Fruit fly (Drosophila melanogaster) whole organism, embryonic: ENCODE results near the gene nmdyn-D6.

Source experiments
- Abd-B ChIP-seq: fragments of 200-800 bp; sonication (Bioruptor generic); optimal IDR thresholded peaks from 2 replicates; lab custom pipeline; 2018; ENCODE audit warnings: missing biosample characterization, mild to moderate bottlenecking, missing genetic modification characterization, moderate library complexity
- Asciz ChIP-seq: fragments of 200-800 bp; sonication (Bioruptor generic); optimal IDR thresholded peaks from 2 replicates; lab custom pipeline; 2017; ENCODE audit warnings: missing biosample characterization, mild to moderate bottlenecking, missing genetic modification characterization, missing genetic modification reagents
- Bdp1 ChIP-seq: fragments of 200-800 bp; sonication (Bioruptor generic); optimal IDR thresholded peaks from 3 replicates; lab custom pipeline; 2016; ENCODE audit warnings: missing biosample characterization, missing genetic modification characterization
- Bgb ChIP-seq: fragments of 200-800 bp; sonication (Bioruptor generic); IDR thresholded peaks from 2 replicates; pipeline ENCODE4 v1.3.6; 2022; ENCODE audit warnings: missing biosample characterization, missing genetic modification characterization; ENCODE audit not compliant: partially characterized antibody
- Blimp-1 ChIP-seq: fragments of 200-800 bp; sonication (Bioruptor generic); optimal IDR thresholded peaks from 3 replicates; lab custom pipeline; 2018; ENCODE audit warnings: missing biosample characterization, missing genetic modification characterization, mild to moderate bottlenecking, moderate library complexity, missing genetic modification reagents
- CG10654 ChIP-seq: fragments of 200-800 bp; sonication (Bioruptor generic); optimal IDR thresholded peaks from 2 replicates; lab custom pipeline; 2016; ENCODE audit warnings: missing biosample characterization, missing genetic modification characterization
- CG11456 ChIP-seq: fragments of 200-800 bp; sonication (Bioruptor generic); IDR thresholded peaks from 3 replicates; pipeline ENCODE4 v1.3.6; 2022; ENCODE audit warnings: missing biosample characterization, missing genetic modification characterization
- CG11723 ChIP-seq: fragments of 200-800 bp; sonication (Bioruptor generic); optimal IDR thresholded peaks from 2 replicates; lab custom pipeline; 2017; ENCODE audit warnings: missing biosample characterization, mild to moderate bottlenecking, missing genetic modification characterization
- CG12391 ChIP-seq: fragments of 200-800 bp; sonication (Bioruptor generic); optimal IDR thresholded peaks from 3 replicates; lab custom pipeline; 2018; ENCODE audit warnings: missing biosample characterization, mild to moderate bottlenecking, missing genetic modification characterization, moderate library complexity
- CG13123 ChIP-seq: fragments of 200-800 bp; sonication (Bioruptor generic); optimal IDR thresholded peaks from 2 replicates; lab custom pipeline; 2016; ENCODE audit warnings: missing biosample characterization, missing genetic modification characterization
- CG15011 ChIP-seq: fragments of 200-800 bp; sonication (Bioruptor generic); optimal IDR thresholded peaks from 3 replicates; lab custom pipeline; 2018; ENCODE audit warnings: missing biosample characterization, mild to moderate bottlenecking, missing genetic modification characterization
- CG15073 ChIP-seq: fragments of 200-800 bp; sonication (Bioruptor generic); optimal IDR thresholded peaks from 2 replicates; lab custom pipeline; 2016; ENCODE audit warnings: missing biosample characterization, missing genetic modification characterization
- CG15269 ChIP-seq: fragments of 200-800 bp; sonication (Bioruptor generic); optimal IDR thresholded peaks from 2 replicates; lab custom pipeline; 2018; ENCODE audit warnings: missing biosample characterization, mild to moderate bottlenecking, missing genetic modification characterization, moderate library complexity
- CG17361 ChIP-seq: fragments of 200-800 bp; sonication (Bioruptor generic); IDR thresholded peaks from 3 replicates; pipeline ENCODE4 v1.3.6; 2022; ENCODE audit warnings: missing biosample characterization, missing genetic modification characterization
- CG17912 ChIP-seq: fragments of 200-800 bp; sonication (Bioruptor generic); optimal IDR thresholded peaks from 2 replicates; lab custom pipeline; 2018; ENCODE audit warnings: missing biosample characterization, mild to moderate bottlenecking, missing genetic modification characterization
- CG31388 ChIP-seq: fragments of 200-800 bp; sonication (Bioruptor generic); optimal IDR thresholded peaks from 2 replicates; lab custom pipeline; 2016; ENCODE audit warnings: missing biosample characterization, missing genetic modification characterization
- CG6254 ChIP-seq: fragments of 200-800 bp; sonication (Bioruptor generic); optimal IDR thresholded peaks from 3 replicates; lab custom pipeline; 2017; ENCODE audit warnings: mild to moderate bottlenecking, missing biosample characterization, missing genetic modification reagents, missing genetic modification characterization
- CG6683 ChIP-seq: fragments of 200-800 bp; sonication (Bioruptor generic); optimal IDR thresholded peaks from 2 replicates; lab custom pipeline; 2017; ENCODE audit warnings: missing biosample characterization, mild to moderate bottlenecking, missing genetic modification characterization, missing genetic modification reagents
- CG7372 ChIP-seq: fragments of 200-800 bp; sonication (Bioruptor generic); IDR thresholded peaks from 2 replicates; pipeline ENCODE4 v1.3.6; 2022; ENCODE audit warnings: missing biosample characterization, missing genetic modification characterization
- CG8290 ChIP-seq, 3 experiments: fragments of 200-800 bp; sonication (Bioruptor generic); optimal IDR thresholded peaks; 2 replicates each; lab custom pipeline; 2016 to 2019; ENCODE audit warnings: missing biosample characterization in 3 of 3, missing genetic modification characterization in 3 of 3, mild to moderate bottlenecking in 2 of 3, moderate library complexity in 1 of 3
- CG9876 ChIP-seq: fragments of 200-800 bp; sonication (Bioruptor generic); optimal IDR thresholded peaks from 2 replicates; lab custom pipeline; 2016; ENCODE audit warnings: missing biosample characterization, missing genetic modification characterization
- CkIIα-i1 ChIP-seq: fragments of 200-800 bp; sonication (Bioruptor generic); IDR thresholded peaks from 2 replicates; pipeline ENCODE4 v1.3.6; 2022; ENCODE audit warnings: missing biosample characterization, missing genetic modification characterization
- Doc3 ChIP-seq: fragments of 200-800 bp; sonication (Bioruptor generic); IDR thresholded peaks from 3 replicates; pipeline ENCODE4 v1.3.6; 2022; ENCODE audit warnings: missing biosample characterization, missing genetic modification characterization; ENCODE audit not compliant: partially characterized antibody
- Dp ChIP-seq: fragments of 200-800 bp; sonication (Bioruptor generic); optimal IDR thresholded peaks from 2 replicates; lab custom pipeline; 2018; ENCODE audit warnings: missing biosample characterization, mild to moderate bottlenecking, missing genetic modification characterization, moderate library complexity
- ERR ChIP-seq: fragments of 200-800 bp; sonication (Bioruptor generic); optimal IDR thresholded peaks from 2 replicates; lab custom pipeline; 2016; ENCODE audit warnings: missing biosample characterization, missing genetic modification characterization
- HLH3B ChIP-seq: fragments of 200-800 bp; sonication (Bioruptor generic); IDR thresholded peaks from 2 replicates; pipeline ENCODE4 v1.3.6; 2022; ENCODE audit warnings: missing biosample characterization, missing genetic modification characterization
- Lim3 ChIP-seq: fragments of 200-800 bp; sonication (Bioruptor generic); IDR thresholded peaks from 2 replicates; pipeline ENCODE4 v1.3.6; 2022; ENCODE audit warnings: missing biosample characterization, missing genetic modification characterization
- Meics ChIP-seq: fragments of 200-800 bp; sonication (Bioruptor generic); optimal IDR thresholded peaks from 2 replicates; lab custom pipeline; 2017; ENCODE audit warnings: missing biosample characterization, mild to moderate bottlenecking, missing genetic modification characterization
- Mrtf ChIP-seq: fragments of 200-800 bp; sonication (Bioruptor generic); IDR thresholded peaks from 3 replicates; pipeline ENCODE4 v1.3.6; 2022; ENCODE audit warnings: missing biosample characterization, missing genetic modification characterization
- NFAT ChIP-seq: fragments of 200-800 bp; sonication (Bioruptor generic); IDR thresholded peaks from 2 replicates; pipeline ENCODE4 v1.3.6; 2022; ENCODE audit warnings: missing biosample characterization, missing genetic modification characterization
- Nf-YC ChIP-seq: fragments of 200-800 bp; optimal IDR thresholded peaks from 3 replicates; lab custom pipeline; 2019; ENCODE audit warnings: missing biosample characterization, mild to moderate bottlenecking, missing genetic modification characterization, moderate library complexity
- Poxn ChIP-seq: fragments of 200-800 bp; sonication (Bioruptor generic); IDR thresholded peaks from 2 replicates; pipeline ENCODE4 v1.3.6; 2022; ENCODE audit warnings: missing biosample characterization, missing genetic modification characterization
- TFAM ChIP-seq: fragments of 200-800 bp; sonication (Bioruptor generic); optimal IDR thresholded peaks from 2 replicates; lab custom pipeline; 2017; ENCODE audit warnings: missing biosample characterization, missing genetic modification characterization, inconsistent platforms
- abd-A ChIP-seq: fragments of 200-800 bp; sonication (Bioruptor generic); optimal IDR thresholded peaks from 3 replicates; lab custom pipeline; 2019; ENCODE audit warnings: missing biosample characterization, mild to moderate bottlenecking, missing genetic modification characterization, moderate library complexity
- chn ChIP-seq: fragments of 200-800 bp; sonication (Bioruptor generic); optimal IDR thresholded peaks from 2 replicates; lab custom pipeline; 2016; ENCODE audit warnings: missing biosample characterization, missing genetic modification characterization
- cwo ChIP-seq: fragments of 200-800 bp; sonication (Bioruptor generic); optimal IDR thresholded peaks from 3 replicates; lab custom pipeline; 2017; ENCODE audit warnings: missing biosample characterization, missing genetic modification characterization, mild to moderate bottlenecking, moderate library complexity, missing genetic modification reagents
- en ChIP-seq: fragments of 200-800 bp; sonication (Bioruptor generic); optimal IDR thresholded peaks from 2 replicates; lab custom pipeline; 2016; ENCODE audit warnings: missing biosample characterization, missing genetic modification characterization
- grn ChIP-seq: fragments of 200-800 bp; sonication (Bioruptor generic); optimal IDR thresholded peaks from 3 replicates; lab custom pipeline; 2017; ENCODE audit warnings: missing biosample characterization, missing genetic modification characterization
- nerfin-1 ChIP-seq: fragments of 200-800 bp; sonication (Bioruptor generic); optimal IDR thresholded peaks from 3 replicates; lab custom pipeline; 2019; ENCODE audit warnings: missing biosample characterization, mild to moderate bottlenecking, missing genetic modification characterization, moderate library complexity
- nerfin-2 ChIP-seq: fragments of 200-800 bp; sonication (Bioruptor generic); IDR thresholded peaks from 2 replicates; pipeline ENCODE4 v1.3.6; 2022; ENCODE audit warnings: missing biosample characterization, missing genetic modification characterization; ENCODE audit not compliant: partially characterized antibody
- p53 ChIP-seq: fragments of 200-800 bp; sonication (Bioruptor generic); optimal IDR thresholded peaks from 2 replicates; lab custom pipeline; 2016; ENCODE audit warnings: missing biosample characterization, missing genetic modification characterization
- psq ChIP-seq: fragments of 200-800 bp; sonication (Bioruptor generic); optimal IDR thresholded peaks from 2 replicates; lab custom pipeline; 2017; ENCODE audit warnings: missing biosample characterization, missing genetic modification characterization
- pum ChIP-seq: fragments of 200-800 bp; sonication (Bioruptor generic); optimal IDR thresholded peaks from 2 replicates; lab custom pipeline; 2016; ENCODE audit warnings: missing biosample characterization, missing genetic modification characterization
- pzg ChIP-seq: fragments of 200-800 bp; sonication (Bioruptor generic); optimal IDR thresholded peaks from 3 replicates; lab custom pipeline; 2018; ENCODE audit warnings: missing biosample characterization, mild to moderate bottlenecking, missing genetic modification characterization, moderate library complexity
- ranshi ChIP-seq: fragments of 200-800 bp; sonication (Bioruptor generic); IDR thresholded peaks from 2 replicates; pipeline ENCODE4 v1.3.6; 2022; ENCODE audit warnings: missing biosample characterization, missing genetic modification characterization
- so ChIP-seq: fragments of 200-800 bp; sonication (Bioruptor generic); IDR thresholded peaks from 3 replicates; pipeline ENCODE4 v1.3.6; 2022; ENCODE audit warnings: missing biosample characterization, missing genetic modification characterization
- tap ChIP-seq: fragments of 200-800 bp; optimal IDR thresholded peaks from 3 replicates; lab custom pipeline; 2019; ENCODE audit warnings: missing biosample characterization, mild to moderate bottlenecking, missing genetic modification characterization, moderate library complexity
- trem ChIP-seq: fragments of 200-800 bp; optimal IDR thresholded peaks from 3 replicates; lab custom pipeline; 2019; ENCODE audit warnings: missing biosample characterization, mild to moderate bottlenecking, missing genetic modification characterization, moderate library complexity
- tx ChIP-seq: fragments of 200-800 bp; sonication (Bioruptor generic); optimal IDR thresholded peaks from 2 replicates; lab custom pipeline; 2016; ENCODE audit warnings: missing biosample characterization, missing genetic modification characterization
- zfh2 ChIP-seq: fragments of 200-800 bp; sonication (Bioruptor generic); optimal IDR thresholded peaks from 2 replicates; lab custom pipeline; 2016; ENCODE audit warnings: missing biosample characterization, missing genetic modification characterization

nmdyn-D6 gene

dm6 chrX:14633168-14633567, 49.7 kb downstream of the nmdyn-D6 start (continued):
- TF ChIP-seq CG6683 (no peak), CG12391 (tag; lab: Kevin White, UChicago) (peak; percentile 61), tap (tag; lab: Kevin White, UChicago) (no peak), Asciz (GFP tag; lab: Kevin White, UChicago) (peak; percentile 78), CG6254 (GFP tag; lab: Kevin White, UChicago) (peak; percentile 46), trem (tag; lab: Kevin White, UChicago) (peak; percentile 42), Mrtf (GFP tag; lab: Robert Waterston, UW) (no peak), Bdp1 (GFP tag; lab: Kevin White, UChicago) (peak; percentile 40), CkIIα-i1 (GFP tag; lab: Robert Waterston, UW) (no peak), CG17361 (peak; percentile 69), chn (GFP tag; lab: Kevin White, UChicago) (peak; percentile 50), tx (GFP tag; lab: Kevin White, UChicago) (peak; percentile 32), NFAT (no peak), grn (GFP tag; lab: Kevin White, UChicago) (no peak), Abd-B (peak; percentile 28), CG10654 (GFP tag; lab: Kevin White, UChicago) (peak; percentile 45), p53 (no peak), zfh2 (GFP tag; lab: Kevin White, UChicago) (no peak), Doc3 (GFP tag; lab: Robert Waterston, UW) (no peak), CG15073 (GFP tag; lab: Kevin White, UChicago) (no peak), Nf-YC (tag; lab: Kevin White, UChicago) (no peak), Dp (no peak), ERR (no peak), Bgb (no peak), CG13123 (GFP tag; lab: Kevin White, UChicago) (peak; percentile 25), Poxn (GFP tag; lab: Robert Waterston, UW) (no peak), CG17912 (GFP tag; lab: Kevin White, UChicago) (no peak), CG11456 (GFP tag; lab: Robert Waterston, UW) (peak; percentile 63; the same call in 1 of the 3 replicates), ranshi (GFP tag; lab: Robert Waterston, UW) (peak; percentile 58; the same call in 1 of the 2 replicates), CG11723 (GFP tag; lab: Kevin White, UChicago) (peak; percentile 32), cwo (GFP tag; lab: Kevin White, UChicago) (no peak), Blimp-1 (GFP tag; lab: Kevin White, UChicago) (peak; percentile 79), CG15011 (GFP tag; lab: Kevin White, UChicago) (peak; percentile 43), psq (peak; percentile 12), abd-A (no peak), en (GFP tag; lab: Kevin White, UChicago) (peak; percentile 4), CG8290 (GFP tag; optimal IDR thresholded peaks at IDR 0.05; lab: Kevin White, UChicago) (peak; percentile 23), CG8290 (tag; optimal IDR thresholded peaks at IDR 0.05; lab: Kevin White, UChicago) (no peak), nerfin-2 (no peak), pum (GFP tag; lab: Kevin White, UChicago) (peak; percentile 65), TFAM (GFP tag; lab: Kevin White, UChicago) (no peak), CG15269 (tag; lab: Kevin White, UChicago) (peak; percentile 48), Meics (GFP tag; lab: Kevin White, UChicago) (peak; percentile 48), pzg (no peak), HLH3B (GFP tag; lab: Robert Waterston, UW) (peak; percentile 62), CG9876 (GFP tag; lab: Kevin White, UChicago) (no peak), Lim3 (GFP tag; lab: Robert Waterston, UW) (0 out of 2 replicates have a peak, but pooled peaks have one; percentile 35), CG31388 (GFP tag; lab: Kevin White, UChicago) (no peak), CG7372 (GFP tag; lab: Robert Waterston, UW) (no peak), so (GFP tag; lab: Robert Waterston, UW) (0 out of 3 replicates have a peak, but pooled peaks have one; percentile 22), nerfin-1 (tag; lab: Kevin White, UChicago) (peak; percentile 34)
